Fruit fly (Drosophila melanogaster) whole organism, pupa: ENCODE results near the gene CG10958.
A peak's percentile ranks its signal among the peaks of the same experiment; 100 is the strongest.

Experiments
- CG10348 ChIP-seq: fragments of 200-800 bp; sonication (Bioruptor generic); IDR thresholded peaks from 2 replicates; pipeline ENCODE4 v1.3.6; 2022; ENCODE audit warnings: missing biosample characterization, missing genetic modification characterization
- CG14655 ChIP-seq: fragments of 200-800 bp; sonication (Bioruptor generic); optimal IDR thresholded peaks from 3 replicates; lab custom pipeline; 2017; ENCODE audit warnings: mild to moderate bottlenecking, missing biosample characterization, missing genetic modification reagents, missing genetic modification characterization
- CG15710 ChIP-seq: fragments of 200-800 bp; sonication (Bioruptor generic); optimal IDR thresholded peaks from 2 replicates; lab custom pipeline; 2018; ENCODE audit warnings: missing biosample characterization, mild to moderate bottlenecking, missing genetic modification characterization, moderate library complexity
- CG17806 ChIP-seq: fragments of 200-800 bp; sonication (Bioruptor generic); optimal IDR thresholded peaks from 2 replicates; lab custom pipeline; 2018; ENCODE audit warnings: missing biosample characterization, mild to moderate bottlenecking, missing genetic modification characterization, moderate library complexity
- CG32121 ChIP-seq: fragments of 200-800 bp; sonication (Bioruptor generic); IDR thresholded peaks from 2 replicates; pipeline ENCODE4 v1.3.6; 2022; ENCODE audit warnings: missing biosample characterization, missing genetic modification characterization
- CG4496 ChIP-seq: fragments of 200-800 bp; sonication (Bioruptor generic); IDR thresholded peaks from 3 replicates; pipeline ENCODE4 v1.3.6; 2022; ENCODE audit warnings: missing biosample characterization, missing genetic modification characterization
- CG8159 ChIP-seq: fragments of 200-800 bp; sonication (Bioruptor generic); optimal IDR thresholded peaks from 3 replicates; lab custom pipeline; 2018; ENCODE audit warnings: missing biosample characterization, mild to moderate bottlenecking, missing genetic modification characterization, moderate library complexity
- CG8301 ChIP-seq: fragments of 200-800 bp; sonication (Bioruptor generic); optimal IDR thresholded peaks from 2 replicates; lab custom pipeline; 2018; ENCODE audit warnings: missing biosample characterization, mild to moderate bottlenecking, missing genetic modification characterization
- CG9948 ChIP-seq: fragments of 200-800 bp; sonication (Bioruptor generic); optimal IDR thresholded peaks from 2 replicates; lab custom pipeline; 2018; ENCODE audit warnings: missing biosample characterization, mild to moderate bottlenecking, missing genetic modification characterization, moderate library complexity
- Ets98B ChIP-seq: fragments of 200-800 bp; sonication (Bioruptor generic); IDR thresholded peaks from 2 replicates; pipeline ENCODE4 v1.3.6; 2022; ENCODE audit warnings: missing biosample characterization, missing genetic modification characterization
- Pif1A ChIP-seq: fragments of 200-800 bp; sonication (Bioruptor generic); optimal IDR thresholded peaks from 3 replicates; lab custom pipeline; 2016; ENCODE audit warnings: missing biosample characterization, missing genetic modification characterization
- Pif1B ChIP-seq: fragments of 200-800 bp; sonication (Bioruptor generic); optimal IDR thresholded peaks from 3 replicates; lab custom pipeline; 2016; ENCODE audit warnings: missing biosample characterization, missing genetic modification characterization
- Snoo ChIP-seq: fragments of 200-800 bp; sonication (Bioruptor generic); optimal IDR thresholded peaks from 3 replicates; lab custom pipeline; 2017; ENCODE audit warnings: missing biosample characterization, mild to moderate bottlenecking, missing genetic modification characterization, inconsistent platforms
- gl ChIP-seq: fragments of 200-800 bp; sonication (Bioruptor generic); optimal IDR thresholded peaks from 2 replicates; lab custom pipeline; 2018; ENCODE audit warnings: missing biosample characterization, mild to moderate bottlenecking, missing genetic modification characterization

DNA sequence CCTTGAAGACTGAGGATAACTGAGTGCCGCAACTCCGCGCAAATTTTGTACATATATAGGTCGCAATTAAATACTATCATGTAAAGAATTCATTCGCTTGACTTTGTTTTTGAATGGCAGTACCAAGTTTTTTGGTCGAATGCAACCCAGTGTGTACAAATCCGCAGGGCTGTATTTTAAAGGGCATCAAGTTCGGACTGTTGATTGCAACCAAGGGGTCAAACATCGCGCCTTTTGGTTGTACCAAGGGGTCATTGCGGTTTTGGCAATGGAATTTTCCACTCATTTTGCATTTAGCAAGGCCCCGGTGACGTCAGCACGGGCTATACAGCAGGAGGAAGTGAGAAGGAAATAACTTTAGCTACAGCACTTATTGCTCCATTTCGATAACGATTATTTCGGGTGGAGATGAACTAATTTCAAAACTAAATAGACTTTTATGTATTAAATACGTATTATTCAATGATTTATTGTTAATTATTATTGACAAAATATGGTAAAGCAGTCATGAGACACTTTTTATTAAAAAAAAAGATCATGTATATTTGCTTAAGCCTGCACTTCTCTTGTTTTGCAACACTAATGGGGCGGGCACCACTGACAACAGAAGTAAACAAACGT, at the start of gene CG10958:
- TF ChIP-seq CG8159, result no peak
- TF ChIP-seq Ets98B (GFP tag; lab: Robert Waterston, UW), result peak; percentile 42; the same call in 1 of the 2 replicates
- no peak for TF ChIP-seq Pif1A
- no peak for TF ChIP-seq gl (tag; lab: Kevin White, UChicago)
- TF ChIP-seq CG10348 (GFP tag; lab: Robert Waterston, UW), result no peak
- TF ChIP-seq CG15710 (tag; lab: Kevin White, UChicago), result peak; percentile 20
- peak; percentile 40 for TF ChIP-seq CG17806 (tag; lab: Kevin White, UChicago)
- TF ChIP-seq CG32121, result peak; percentile 54
- TF ChIP-seq CG14655 (GFP tag; lab: Kevin White, UChicago), result no peak
- TF ChIP-seq CG8301 (tag; lab: Kevin White, UChicago), result no peak
- peak; percentile 63 for TF ChIP-seq Pif1B (GFP tag; lab: Kevin White, UChicago)
- TF ChIP-seq CG4496 (GFP tag; lab: Robert Waterston, UW), result peak; percentile 54
- peak; percentile 10 for TF ChIP-seq Snoo (tag; lab: Kevin White, UChicago)
- TF ChIP-seq CG9948 (tag; lab: Kevin White, UChicago), result peak; percentile 28
